Worm (Caenorhabditis elegans): ENCODE results near the gene gcy-27.

- TF ChIP-seq tbx-8 (GFP tag; optimal IDR thresholded peaks at IDR 0.05) (no peak), unc-62 (GFP tag; optimal IDR thresholded peaks at IDR 0.05) (no peak), unc-39 (tag; optimal IDR thresholded peaks at IDR 0.05) (no peak), mep-1 (tag; optimal IDR thresholded peaks at IDR 0.05) (no peak), elt-1 (tag; optimal IDR thresholded peaks at IDR 0.05; ENCODE audit: borderline replicate concordance, insufficient read depth) (no peak), nhr-237 (tag; optimal IDR thresholded peaks at IDR 0.05) (no peak), nhr-12 (tag; optimal IDR thresholded peaks at IDR 0.05) (no peak), ces-1 (GFP tag; optimal IDR thresholded peaks at IDR 0.05) (no peak), snpc-4 (tag; optimal IDR thresholded peaks at IDR 0.05) (no peak), lsy-2 (tag; optimal IDR thresholded peaks at IDR 0.05) (no peak), nhr-28 (tag; optimal IDR thresholded peaks at IDR 0.05) (no peak), pha-4 (tag; optimal IDR thresholded peaks at IDR 0.05) (no peak)
These were observed 3.5 kb upstream of the gcy-27 start, which contains the start of gene C06A12.19 for ce11 chrIV:17440001-17440400.
